In the genomic region with DNA sequence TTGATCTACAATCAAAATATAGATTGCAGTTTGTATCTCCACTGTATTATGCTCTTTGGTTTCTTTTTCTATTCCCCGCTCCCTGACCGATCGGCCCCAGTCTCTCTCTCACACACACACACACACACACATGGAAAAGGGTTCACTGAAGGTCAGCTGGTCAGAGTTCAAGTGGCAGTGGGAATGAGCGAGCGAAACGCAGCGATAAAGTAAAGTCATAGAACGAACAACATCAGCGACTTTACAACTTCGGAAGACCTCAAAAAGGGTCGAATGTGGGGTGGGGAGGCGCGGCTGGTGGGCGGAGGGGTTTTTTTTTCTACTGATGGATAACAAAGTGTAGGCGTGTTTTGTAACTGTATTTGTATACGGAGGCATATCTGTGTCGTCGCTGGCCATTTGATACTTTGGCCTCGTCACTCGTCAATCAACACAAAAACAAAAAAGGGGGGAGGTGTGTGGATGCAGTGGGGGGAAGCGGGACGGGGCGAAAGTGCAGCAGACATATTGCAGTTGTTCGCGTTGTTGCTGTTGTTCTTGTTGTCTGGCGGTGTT, we compare ENCODE assay signal across 5 fruit fly cellular contexts.
TF ChIP-seq lines count a peak whose summit lies in the region.

No protein-coding gene starts in this region.

- TF ChIP-seq CTCF in whole organism, embryonic (GFP tag; optimal IDR thresholded peaks at IDR 0.05; lab: Kevin White, UChicago): no peak

TF ChIP-seq in whole organism, adult, 20 proteins besides CTCF, POLR2A, EP300 and RAD21:
- TF ChIP-seq CG7101 (tag; optimal IDR thresholded peaks at IDR 0.05; lab: Kevin White, UChicago) (no peak), CG12768 (GFP tag; optimal IDR thresholded peaks at IDR 0.05; lab: Kevin White, UChicago) (peak; percentile 59)

TF ChIP-seq in whole organism, embryonic, 481 proteins besides CTCF, POLR2A, EP300 and RAD21 (continues in another document):
- TF ChIP-seq Ets65A (GFP tag; lab: Kevin White, UChicago): peak; percentile 14
- no peak for TF ChIP-seq CG14710 (tag; optimal IDR thresholded peaks at IDR 0.05; lab: Kevin White, UChicago)
- no peak for TF ChIP-seq CG7987 (GFP tag; optimal IDR thresholded peaks at IDR 0.05; lab: Kevin White, UChicago)
- TF ChIP-seq Rfx (GFP tag; IDR thresholded peaks at IDR 0.05; lab: Robert Waterston, UW): no peak
- no peak for TF ChIP-seq danr (GFP tag; IDR thresholded peaks at IDR 0.05; lab: Robert Waterston, UW)
- peak in 1 of 2 experiments; percentile 100 for TF ChIP-seq Hr78 (GFP tag; optimal IDR thresholded peaks at IDR 0.05; lab: Kevin White, UChicago)
- TF ChIP-seq crc (GFP tag; optimal IDR thresholded peaks at IDR 0.05; lab: Kevin White, UChicago): no peak
- no peak for TF ChIP-seq CG3281 (GFP tag; optimal IDR thresholded peaks at IDR 0.05; lab: Kevin White, UChicago)
- no peak for TF ChIP-seq CG8281 (tag; optimal IDR thresholded peaks at IDR 0.05; lab: Kevin White, UChicago)
- TF ChIP-seq aop (GFP tag; IDR thresholded peaks at IDR 0.05; lab: Robert Waterston, UW): no peak
- no peak for TF ChIP-seq CG2129 (GFP tag; IDR thresholded peaks at IDR 0.05; lab: Robert Waterston, UW; ENCODE audit: partially characterized antibody)
- TF ChIP-seq CG14667 (GFP tag; IDR thresholded peaks at IDR 0.05; lab: Robert Waterston, UW): 0 out of 2 replicates have a peak, but pooled peaks have one; percentile 1
- TF ChIP-seq Lpt (GFP tag; optimal IDR thresholded peaks at IDR 0.05; lab: Kevin White, UChicago): no peak
- no peak for TF ChIP-seq CG8359 (GFP tag; optimal IDR thresholded peaks at IDR 0.05; lab: Kevin White, UChicago; ENCODE audit: borderline replicate concordance)
- no peak for TF ChIP-seq cad (GFP tag; optimal IDR thresholded peaks at IDR 0.05; lab: Kevin White, UChicago)
- no peak for TF ChIP-seq Deaf1 (tag; optimal IDR thresholded peaks at IDR 0.05; lab: Kevin White, UChicago)
- no peak for TF ChIP-seq CG1792 (GFP tag; optimal IDR thresholded peaks at IDR 0.05; lab: Kevin White, UChicago)
- no peak for TF ChIP-seq CG10274 (GFP tag; optimal IDR thresholded peaks at IDR 0.05; lab: Kevin White, UChicago)
- no peak for TF ChIP-seq CG17385 (GFP tag; optimal IDR thresholded peaks at IDR 0.05; lab: Kevin White, UChicago)
- no peak for TF ChIP-seq sqz (GFP tag; optimal IDR thresholded peaks at IDR 0.05; lab: Kevin White, UChicago)
- TF ChIP-seq Blimp-1 (GFP tag; optimal IDR thresholded peaks at IDR 0.05; lab: Kevin White, UChicago): no peak

TF ChIP-seq in whole organism, prepupa, 60 proteins besides CTCF, POLR2A, EP300 and RAD21:
- TF ChIP-seq CG6163 (GFP tag; IDR thresholded peaks at IDR 0.05; lab: Robert Waterston, UW) (0 out of 3 replicates have a peak, but pooled peaks have one; percentile 7), svp (GFP tag; lab: Kevin White, UChicago) (peak; percentile 73), Gug (GFP tag; IDR thresholded peaks at IDR 0.05; lab: Robert Waterston, UW) (0 out of 2 replicates have a peak, but pooled peaks have one; percentile 21), CG11294 (GFP tag; IDR thresholded peaks at IDR 0.05; lab: Robert Waterston, UW) (0 out of 2 replicates have a peak, but pooled peaks have one; percentile 1), dac (GFP tag; optimal IDR thresholded peaks at IDR 0.05; lab: Kevin White, UChicago) (no peak), CG8319 (GFP tag; optimal IDR thresholded peaks at IDR 0.05; lab: Kevin White, UChicago) (no peak), CG15336 (GFP tag; IDR thresholded peaks at IDR 0.05; lab: Robert Waterston, UW) (peak; percentile 18; the same call in 1 of the 2 replicates)
TF ChIP-seq in whole organism, prepupa: peak in this region for 5.

TF ChIP-seq in whole organism, pupa, 21 proteins besides CTCF, POLR2A, EP300 and RAD21:
- TF ChIP-seq Ets98B (GFP tag; IDR thresholded peaks at IDR 0.05; lab: Robert Waterston, UW) (peak; percentile 17; the same call in 1 of the 2 replicates), Pif1B (GFP tag; optimal IDR thresholded peaks at IDR 0.05; lab: Kevin White, UChicago) (no peak), CG10348 (GFP tag; IDR thresholded peaks at IDR 0.05; lab: Robert Waterston, UW) (no peak), CG4496 (GFP tag; IDR thresholded peaks at IDR 0.05; lab: Robert Waterston, UW) (0 out of 3 replicates have a peak, but pooled peaks have one; percentile 24), CG8159 (tag; optimal IDR thresholded peaks at IDR 0.05; lab: Kevin White, UChicago) (no peak), fd96Ca (GFP tag; IDR thresholded peaks at IDR 0.05; lab: Robert Waterston, UW) (0 out of 3 replicates have a peak, but pooled peaks have one; percentile 3), gl (tag; optimal IDR thresholded peaks at IDR 0.05; lab: Kevin White, UChicago) (no peak), CG9948 (tag; optimal IDR thresholded peaks at IDR 0.05; lab: Kevin White, UChicago) (no peak), D1 (tag; optimal IDR thresholded peaks at IDR 0.05; lab: Kevin White, UChicago) (no peak), EcR (GFP tag; optimal IDR thresholded peaks at IDR 0.05; lab: Kevin White, UChicago) (no peak)

TF ChIP-seq in whole organism, wandering third instar larva, 38 proteins besides CTCF, POLR2A, EP300 and RAD21:
- TF ChIP-seq foxo (GFP tag; optimal IDR thresholded peaks at IDR 0.05; lab: Kevin White, UChicago) (no peak), sv (GFP tag; optimal IDR thresholded peaks at IDR 0.05; lab: Kevin White, UChicago) (peak; percentile 11), ey (GFP tag; optimal IDR thresholded peaks at IDR 0.05; lab: Kevin White, UChicago) (peak; percentile 52), Dfd (GFP tag; optimal IDR thresholded peaks at IDR 0.05; lab: Kevin White, UChicago) (peak; percentile 32), rgr (GFP tag; optimal IDR thresholded peaks at IDR 0.05; lab: Kevin White, UChicago) (peak; percentile 28)
